Worm (Caenorhabditis elegans): ENCODE measurements around the gene lat-1.

Gene lat-1

ce11 chrII:8933693-8934432 lies 37.2 kb downstream of the lat-1 start, which contains the start of gene T21B10.3 (continued):
- no peak for TF ChIP-seq rpc-1 (optimal IDR thresholded peaks at IDR 0.05)
- peak; percentile 15 for TF ChIP-seq rpc-1 (tag; optimal IDR thresholded peaks at IDR 0.05)

ce11 chrII:8938907-8939622 lies 42.4 kb downstream of the lat-1 start:
- no peak for TF ChIP-seq B0035.1 (tag; optimal IDR thresholded peaks at IDR 0.05)
- TF ChIP-seq egl-44 (GFP tag; IDR thresholded peaks at IDR 0.05): no peak
- peak; percentile 30 for TF ChIP-seq tbp1 (GFP tag; optimal IDR thresholded peaks at IDR 0.05)
- TF ChIP-seq lin-26 (GFP tag; IDR thresholded peaks at IDR 0.05): peak; percentile 47; the same call in 1 of the 2 replicates
- TF ChIP-seq unc-130 (GFP tag; optimal IDR thresholded peaks at IDR 0.05): peak; percentile 32
- TF ChIP-seq tbx-9 (tag; optimal IDR thresholded peaks at IDR 0.05; ENCODE audit: borderline replicate concordance): no peak
- no peak for TF ChIP-seq F23B12.7 (tag; optimal IDR thresholded peaks at IDR 0.05; ENCODE audit: insufficient read depth)
- no peak for TF ChIP-seq F57C9.4 (tag; optimal IDR thresholded peaks at IDR 0.05)
- TF ChIP-seq cebp-1 (GFP tag; IDR thresholded peaks at IDR 0.05): no peak
- peak; percentile 31 for TF ChIP-seq cebp-1 (tag; optimal IDR thresholded peaks at IDR 0.05)
- TF ChIP-seq madf-3 (GFP tag; IDR thresholded peaks at IDR 0.05): 0 out of 2 replicates have a peak, but pooled peaks have one; percentile 22
- TF ChIP-seq aptf-3 (GFP tag; IDR thresholded peaks at IDR 0.05): no peak
- no peak for TF ChIP-seq fkh-3 (tag; optimal IDR thresholded peaks at IDR 0.05)
- no peak for TF ChIP-seq somi-1 (GFP tag; optimal IDR thresholded peaks at IDR 0.05)
- TF ChIP-seq lin-40 (tag; optimal IDR thresholded peaks at IDR 0.05): no peak
- no peak for TF ChIP-seq nfya-1 (tag; optimal IDR thresholded peaks at IDR 0.05; ENCODE audit: borderline replicate concordance, insufficient read depth)
- no peak for TF ChIP-seq egrh-3 (GFP tag; IDR thresholded peaks at IDR 0.05)
- peak; percentile 34; the same call in 1 of the 2 replicates for TF ChIP-seq D2030.7 (GFP tag; IDR thresholded peaks at IDR 0.05)
- TF ChIP-seq C17E4.6 (GFP tag; IDR thresholded peaks at IDR 0.05): 0 out of 2 replicates have a peak, but pooled peaks have one; percentile 9
- no peak for TF ChIP-seq nfya-2 (GFP tag; IDR thresholded peaks at IDR 0.05)
- TF ChIP-seq Y53G8AR.9 (GFP tag; conservative IDR thresholded peaks at IDR 0.05): 0 out of 2 replicates have a peak, but pooled peaks have one; percentile 56
- TF ChIP-seq mel-28 (tag; optimal IDR thresholded peaks at IDR 0.05; ENCODE audit: borderline replicate concordance): no peak
- TF ChIP-seq ets-4 (GFP tag; optimal IDR thresholded peaks at IDR 0.05): no peak
- TF ChIP-seq die-1 (tag; optimal IDR thresholded peaks at IDR 0.05): no peak
- TF ChIP-seq Y79H2A.3 (GFP tag; conservative IDR thresholded peaks at IDR 0.05): peak; percentile 67; the same call in 1 of the 2 replicates
- TF ChIP-seq dox-1 (GFP tag; IDR thresholded peaks at IDR 0.05): no peak
- no peak for TF ChIP-seq C06A6.2 (GFP tag; conservative IDR thresholded peaks at IDR 0.05)
- no peak; the same call in 1 of the 2 replicates for TF ChIP-seq hmg-1.2 (GFP tag; IDR thresholded peaks at IDR 0.05)
- no peak for TF ChIP-seq bed-1 (GFP tag; IDR thresholded peaks at IDR 0.05)
- TF ChIP-seq akir-1 (GFP tag; optimal IDR thresholded peaks at IDR 0.05): no peak
- TF ChIP-seq pbrm-1 (GFP tag; IDR thresholded peaks at IDR 0.05): no peak
- no peak for TF ChIP-seq cebp-2 (GFP tag; IDR thresholded peaks at IDR 0.05)
- TF ChIP-seq snpc-3.4 (tag; optimal IDR thresholded peaks at IDR 0.05): peak; percentile 1
- peak; percentile 17 for TF ChIP-seq chd-7 (tag; optimal IDR thresholded peaks at IDR 0.05)
- no peak for TF ChIP-seq ekl-4 (GFP tag; IDR thresholded peaks at IDR 0.05)
- no peak for TF ChIP-seq sptf-2 (GFP tag; optimal IDR thresholded peaks at IDR 0.05)
- TF ChIP-seq ccch-3 (GFP tag; optimal IDR thresholded peaks at IDR 0.05): no peak
- no peak for TF ChIP-seq B0019.2 (GFP tag; conservative IDR thresholded peaks at IDR 0.05)
- 0 out of 2 replicates have a peak, but pooled peaks have one; percentile 21 for TF ChIP-seq B0336.3 (GFP tag; IDR thresholded peaks at IDR 0.05)
- no peak for TF ChIP-seq ama-1 (optimal IDR thresholded peaks at IDR 0.05)
- TF ChIP-seq ama-1 (GFP tag; optimal IDR thresholded peaks at IDR 0.05): peak in 1 of 2 experiments; percentile 57
- TF ChIP-seq let-526 (GFP tag; IDR thresholded peaks at IDR 0.05): no peak
- TF ChIP-seq lsy-27 (tag; optimal IDR thresholded peaks at IDR 0.05; ENCODE audit: borderline replicate concordance, insufficient read depth): no peak

Data from whole organism, young adult.